Worm (Caenorhabditis elegans) whole organism, L4 larva: ENCODE results near the gene scl-7.

Experiments
- lin-39 ChIP-seq: fragments of 150-350 bp; optimal IDR thresholded peaks from 2 replicates; lab custom pipeline; 2014; ENCODE audit warnings: missing biosample characterization, missing genetic modification reagents, missing genetic modification characterization
- mep-1 ChIP-seq: fragments of 150-350 bp; sonication (generic microtip); optimal IDR thresholded peaks from 3 replicates; lab custom pipeline; 2014; ENCODE audit warnings: missing biosample characterization, missing genetic modification characterization
- nhr-11 ChIP-seq: fragments of 150-350 bp; optimal IDR thresholded peaks from 2 replicates; lab custom pipeline; 2014; ENCODE audit warnings: missing biosample characterization, missing genetic modification characterization
- nhr-76 ChIP-seq: fragments of 150-350 bp; optimal IDR thresholded peaks from 2 replicates; lab custom pipeline; 2014; ENCODE audit warnings: missing biosample characterization, missing genetic modification characterization
- snpc-4 ChIP-seq: fragments of 150-350 bp; optimal IDR thresholded peaks from 2 replicates; lab custom pipeline; 2014; ENCODE audit warnings: missing biosample characterization, missing genetic modification characterization
- zag-1 ChIP-seq: fragments of 150-350 bp; optimal IDR thresholded peaks from 2 replicates; lab custom pipeline; 2014; ENCODE audit warnings: missing biosample characterization, missing genetic modification characterization

- TF ChIP-seq lin-39 (tag; lab: Kevin White, UChicago) (no peak), snpc-4 (tag; lab: Kevin White, UChicago) (no peak), nhr-11 (no peak), nhr-76 (no peak), mep-1 (tag; lab: Kevin White, UChicago) (no peak), zag-1 (tag; lab: Kevin White, UChicago) (no peak)
Measured at ce11 chrIV:13112982-13113381, 42.7 kb downstream of the scl-7 start, which contains the start of gene best-2.
